Worm (Caenorhabditis elegans): ENCODE data around the gene K11E4.1.

K11E4.1 gene

DNA sequence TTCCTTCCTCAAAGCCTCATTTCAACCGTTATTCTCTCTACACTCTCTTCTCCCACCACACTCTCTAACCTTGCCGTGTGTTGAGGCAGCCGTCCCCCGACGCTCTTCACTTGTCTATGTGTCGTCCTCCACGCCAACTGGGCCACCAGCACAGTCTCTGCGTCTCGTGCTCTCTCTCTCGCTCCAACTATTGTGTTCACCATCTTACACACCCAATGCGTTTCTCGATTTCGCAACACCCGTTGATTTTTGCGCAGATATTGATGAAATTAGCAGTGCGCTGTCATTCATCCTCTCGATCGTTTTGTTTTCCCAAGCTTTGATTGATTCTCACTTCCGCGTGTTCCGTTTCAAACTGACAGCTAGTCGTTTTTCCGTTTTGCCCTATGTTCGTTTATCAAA is 26.8 kb upstream of the K11E4.1 start (continued):
- TF ChIP-seq ceh-82 (tag; optimal IDR thresholded peaks at IDR 0.05) (no peak), peb-1 (tag; optimal IDR thresholded peaks at IDR 0.05) (no peak), snpc-4 (tag; optimal IDR thresholded peaks at IDR 0.05) (no peak)

DNA sequence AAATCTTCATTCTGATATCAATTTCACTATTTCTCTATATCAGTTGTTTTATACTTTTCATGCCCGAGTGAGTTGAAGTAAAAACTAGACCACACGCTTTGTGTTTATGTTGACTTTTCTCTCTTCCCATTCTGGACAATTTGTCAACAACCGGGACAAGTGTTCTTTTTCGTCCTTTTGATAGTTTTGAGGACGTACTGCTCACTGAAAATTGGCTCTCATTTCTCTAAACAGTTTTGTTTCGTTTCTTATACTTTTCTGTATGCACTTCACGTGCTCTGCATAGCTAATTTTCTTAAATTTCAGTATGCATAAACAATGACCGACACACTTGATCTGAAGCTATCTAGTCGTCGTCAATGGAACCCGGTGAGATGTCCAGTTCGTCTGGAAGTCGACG is 26.3 kb upstream of the K11E4.1 start, which contains the start of gene adm-2:
Gene adm-2 (plus strand): TSS at position 301 of the 400 bp plus-strand sequence.
- TF ChIP-seq zag-1 (tag; optimal IDR thresholded peaks at IDR 0.05) (no peak), blmp-1 (tag; optimal IDR thresholded peaks at IDR 0.05; ENCODE audit: insufficient read depth) (no peak), sma-3 (GFP tag; optimal IDR thresholded peaks at IDR 0.05) (no peak), nhr-12 (tag; optimal IDR thresholded peaks at IDR 0.05) (no peak), unc-62 (GFP tag; optimal IDR thresholded peaks at IDR 0.05) (no peak), mab-5 (tag; optimal IDR thresholded peaks at IDR 0.05) (no peak), ceh-16 (tag; optimal IDR thresholded peaks at IDR 0.05) (no peak), elt-1 (tag; optimal IDR thresholded peaks at IDR 0.05) (no peak), dmd-4 (tag; optimal IDR thresholded peaks at IDR 0.05) (no peak), nhr-11 (tag; optimal IDR thresholded peaks at IDR 0.05) (no peak), egl-27 (tag; optimal IDR thresholded peaks at IDR 0.05) (no peak), snpc-4 (tag; optimal IDR thresholded peaks at IDR 0.05) (no peak), F13H6.1 (tag; optimal IDR thresholded peaks at IDR 0.05) (no peak), ama-1 (optimal IDR thresholded peaks at IDR 0.05) (no peak), unc-55 (GFP tag; optimal IDR thresholded peaks at IDR 0.05) (no peak)

DNA sequence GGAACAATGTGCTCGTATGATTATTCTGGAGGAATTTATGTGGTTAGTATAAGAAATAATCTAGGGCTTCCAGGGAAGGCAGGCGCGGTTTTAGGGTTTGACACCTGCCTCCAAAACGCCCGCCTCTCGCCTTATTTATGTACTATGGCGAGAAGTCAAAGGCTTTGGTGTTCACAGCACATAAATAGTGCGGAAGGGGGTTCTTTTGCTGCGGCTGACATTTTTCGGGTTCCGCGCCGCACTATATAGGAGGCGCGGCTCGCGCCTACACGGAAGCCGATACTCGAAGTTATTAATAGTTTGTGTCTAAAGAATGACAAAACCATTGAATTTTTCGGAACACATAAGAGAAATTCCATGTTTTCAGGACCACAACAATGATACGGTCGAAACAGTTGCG is 23.6 kb upstream of the K11E4.1 start:
- TF ChIP-seq snpc-4 (tag; optimal IDR thresholded peaks at IDR 0.05) (peak; percentile 61), elt-1 (tag; optimal IDR thresholded peaks at IDR 0.05) (no peak)

DNA sequence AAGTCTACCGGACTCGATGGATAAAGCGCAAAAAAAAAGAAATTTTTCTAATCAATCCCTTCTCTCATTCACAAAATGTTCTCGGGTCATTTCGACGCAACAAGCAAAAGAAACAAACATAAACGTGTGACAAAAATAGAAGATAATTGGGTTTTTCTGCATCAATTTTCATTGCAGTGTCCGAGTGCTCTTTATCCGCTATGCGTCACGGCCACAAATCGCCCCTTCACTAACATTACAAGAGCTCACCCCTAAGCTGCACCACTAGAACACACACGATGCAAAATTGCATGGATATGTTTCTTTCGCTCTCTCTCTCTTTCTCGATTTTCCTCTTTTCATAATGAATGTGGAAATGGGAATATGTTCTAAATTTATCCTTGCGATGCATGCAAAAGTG is 17.8 kb upstream of the K11E4.1 start:
- peak; percentile 31 for TF ChIP-seq lin-11 (tag; optimal IDR thresholded peaks at IDR 0.05)
- TF ChIP-seq unc-55 (GFP tag; optimal IDR thresholded peaks at IDR 0.05) = peak; percentile 20
- TF ChIP-seq crh-2 (tag; optimal IDR thresholded peaks at IDR 0.05) = no peak

DNA sequence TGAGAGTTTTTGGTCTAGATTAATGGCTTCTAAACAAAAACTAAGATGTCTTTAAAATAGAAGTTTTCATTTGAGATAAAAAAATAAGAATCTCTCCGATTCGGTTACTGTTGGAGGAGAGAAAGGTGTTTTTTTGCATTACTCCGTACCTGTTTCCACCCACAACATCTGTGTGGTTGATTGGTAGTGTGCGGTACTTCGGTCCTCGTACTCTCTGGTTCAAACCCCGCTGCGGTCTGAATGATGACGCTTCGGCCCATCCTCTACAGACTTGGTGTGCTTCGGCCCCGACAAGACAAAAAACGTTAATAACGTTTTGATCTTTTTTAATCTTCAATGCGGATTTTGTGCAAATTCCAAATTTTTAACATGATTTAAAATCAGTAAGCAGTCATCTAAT is 16.4 kb upstream of the K11E4.1 start:
- no peak for TF ChIP-seq unc-55 (GFP tag; optimal IDR thresholded peaks at IDR 0.05)
- no peak for TF ChIP-seq ztf-11 (tag; optimal IDR thresholded peaks at IDR 0.05)
- TF ChIP-seq lin-39 (tag; optimal IDR thresholded peaks at IDR 0.05) = no peak
- TF ChIP-seq fos-1 (tag; optimal IDR thresholded peaks at IDR 0.05) = no peak
- no peak for TF ChIP-seq alr-1 (tag; optimal IDR thresholded peaks at IDR 0.05)
- TF ChIP-seq egl-27 (tag; optimal IDR thresholded peaks at IDR 0.05) = no peak
- TF ChIP-seq elt-1 (tag; optimal IDR thresholded peaks at IDR 0.05) = no peak
- no peak for TF ChIP-seq skn-1 (tag; optimal IDR thresholded peaks at IDR 0.05)

DNA sequence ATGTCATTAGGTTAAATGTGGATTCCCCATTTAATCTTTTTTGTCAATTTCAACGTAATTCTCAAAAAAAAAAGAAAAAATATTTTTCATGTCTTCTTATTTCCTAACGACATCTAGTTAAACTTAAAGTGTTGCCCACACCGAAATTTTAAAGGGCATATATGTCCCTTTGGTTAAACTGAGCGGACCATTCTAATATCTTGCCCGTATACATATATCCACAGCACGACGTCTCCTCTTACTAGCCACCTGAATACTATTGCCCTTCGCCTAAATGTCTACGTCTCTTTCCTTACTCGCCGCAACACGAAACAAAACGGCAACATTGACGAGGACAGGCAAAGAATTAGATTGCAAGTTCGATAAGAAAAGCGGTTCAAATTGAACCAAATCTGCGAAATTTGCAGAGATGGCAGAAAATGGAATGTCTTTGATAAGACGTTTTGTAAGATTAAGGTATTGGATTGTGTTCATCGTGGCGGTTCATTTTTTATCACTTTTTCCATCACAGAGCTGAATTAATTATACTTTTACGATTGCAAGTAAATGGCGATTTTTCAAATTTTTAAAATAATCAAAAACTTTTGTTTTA is 13.2 kb upstream of the K11E4.1 start:
- TF ChIP-seq mab-5 (tag; optimal IDR thresholded peaks at IDR 0.05) (peak; percentile 99), nhr-11 (tag; optimal IDR thresholded peaks at IDR 0.05) (peak; percentile 70), ztf-1 (GFP tag; conservative IDR thresholded peaks at IDR 0.05) (0 out of 2 replicates have a peak, but pooled peaks have one; percentile 78), skn-1 (tag; optimal IDR thresholded peaks at IDR 0.05) (peak; percentile 84), nhr-6 (tag; optimal IDR thresholded peaks at IDR 0.05) (peak; percentile 100), zag-1 (tag; optimal IDR thresholded peaks at IDR 0.05) (peak; percentile 99), aly-2 (tag; optimal IDR thresholded peaks at IDR 0.05) (peak; percentile 92), unc-62 (GFP tag; optimal IDR thresholded peaks at IDR 0.05) (peak; percentile 97), peb-1 (tag; optimal IDR thresholded peaks at IDR 0.05) (peak; percentile 66), egl-27 (tag; optimal IDR thresholded peaks at IDR 0.05) (peak; percentile 100), mdl-1 (tag; optimal IDR thresholded peaks at IDR 0.05) (peak; percentile 93 to 96), fos-1 (tag; optimal IDR thresholded peaks at IDR 0.05) (peak; percentile 99), F13H6.1 (tag; optimal IDR thresholded peaks at IDR 0.05) (peak; percentile 99), ztf-11 (tag; optimal IDR thresholded peaks at IDR 0.05) (peak; percentile 78), ztf-4 (tag; optimal IDR thresholded peaks at IDR 0.05) (peak; percentile 99), lin-11 (tag; optimal IDR thresholded peaks at IDR 0.05) (peak; percentile 97), ZK546.5 (tag; optimal IDR thresholded peaks at IDR 0.05) (peak; percentile 81), C34F6.9 (tag; optimal IDR thresholded peaks at IDR 0.05) (peak; percentile 100), dmd-4 (tag; optimal IDR thresholded peaks at IDR 0.05) (peak; percentile 82), lin-39 (tag; optimal IDR thresholded peaks at IDR 0.05) (peak; percentile 100), nhr-129 (tag; optimal IDR thresholded peaks at IDR 0.05) (peak; percentile 100), mbf-1 (tag; optimal IDR thresholded peaks at IDR 0.05) (peak; percentile 78), nhr-25 (tag; optimal IDR thresholded peaks at IDR 0.05) (peak; percentile 99), lsy-2 (tag; optimal IDR thresholded peaks at IDR 0.05) (peak; percentile 97), nhr-23 (tag; optimal IDR thresholded peaks at IDR 0.05) (no peak), crh-2 (tag; optimal IDR thresholded peaks at IDR 0.05) (peak; percentile 100), ceh-82 (tag; optimal IDR thresholded peaks at IDR 0.05) (peak; percentile 99), ceh-16 (tag; optimal IDR thresholded peaks at IDR 0.05) (peak; percentile 98), sma-9 (GFP tag; optimal IDR thresholded peaks at IDR 0.05) (peak; percentile 99), sma-9 (tag; optimal IDR thresholded peaks at IDR 0.05) (peak; percentile 69), R02D3.7 (tag; optimal IDR thresholded peaks at IDR 0.05) (peak; percentile 83), sem-4 (tag; optimal IDR thresholded peaks at IDR 0.05) (peak; percentile 99), blmp-1 (tag; optimal IDR thresholded peaks at IDR 0.05; ENCODE audit: insufficient read depth) (peak; percentile 91), alr-1 (tag; optimal IDR thresholded peaks at IDR 0.05) (peak; percentile 73)

All from whole organism, L2 larva.